Fruit fly (Drosophila melanogaster) S2 (cell line): ENCODE results near the gene MsrA.

Experiments used
- CG8478 ChIP-seq: fragments of >200 bp; optimal IDR thresholded peaks from 2 replicates; lab custom pipeline; 2018
- CTCF ChIP-seq, 2 experiments: fragments of >200 bp; optimal IDR thresholded peaks; 2 replicates each; lab custom pipeline; 2018

- no peak for TF ChIP-seq CG8478 (lab: Kevin White, UChicago)
- TF ChIP-seq CTCF (optimal IDR thresholded peaks at IDR 0.05; lab: Kevin White, UChicago), result no peak
These were observed 25.7 kb downstream of the MsrA start for dm6 chr3L:15536550-15536949.
